Worm (Caenorhabditis elegans): ENCODE measurements around the gene pat-6.

DNA sequence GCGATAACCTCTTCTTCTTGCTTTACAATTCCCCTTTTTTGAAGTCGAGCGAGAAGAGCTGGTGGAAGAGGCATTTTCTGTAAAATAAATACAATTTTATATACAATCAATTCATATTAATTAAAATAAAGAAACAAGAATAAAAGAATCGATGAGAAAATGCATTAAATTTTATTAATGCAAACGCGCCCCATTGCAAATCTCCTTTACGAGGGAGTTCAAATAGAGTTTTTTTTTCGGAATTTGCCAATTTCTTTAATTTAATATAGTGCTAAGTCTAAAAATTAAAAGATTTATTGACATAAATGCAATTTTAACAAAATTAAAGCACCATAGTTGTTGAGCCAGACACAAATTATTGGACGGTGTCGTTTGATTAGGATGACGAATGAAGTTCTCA is 2.4 kb downstream of the pat-6 start, which contains the start of gene pqbp-1.1:
- no peak for TF ChIP-seq nhr-76 (tag; optimal IDR thresholded peaks at IDR 0.05)
- TF ChIP-seq nhr-237 (tag; optimal IDR thresholded peaks at IDR 0.05): peak; percentile 7
- no peak for TF ChIP-seq elt-3 (tag; optimal IDR thresholded peaks at IDR 0.05)
- TF ChIP-seq ces-1 (GFP tag; optimal IDR thresholded peaks at IDR 0.05): peak; percentile 98
- no peak for TF ChIP-seq nhr-12 (tag; optimal IDR thresholded peaks at IDR 0.05)
- no peak for TF ChIP-seq unc-62 (GFP tag; optimal IDR thresholded peaks at IDR 0.05)
- no peak for TF ChIP-seq nhr-28 (tag; optimal IDR thresholded peaks at IDR 0.05)
- TF ChIP-seq unc-39 (tag; optimal IDR thresholded peaks at IDR 0.05): no peak
- no peak for TF ChIP-seq ham-2 (GFP tag; optimal IDR thresholded peaks at IDR 0.05)
- TF ChIP-seq snpc-4 (tag; optimal IDR thresholded peaks at IDR 0.05): no peak
- no peak for TF ChIP-seq flh-1 (GFP tag; optimal IDR thresholded peaks at IDR 0.05)
- peak; percentile 42 for TF ChIP-seq mab-5 (tag; optimal IDR thresholded peaks at IDR 0.05)
